Worm (Caenorhabditis elegans): ENCODE measurements around the gene efhc-1.
A peak's percentile ranks its signal among the peaks of the same experiment; 100 is the strongest.

The efhc-1 gene

DNA sequence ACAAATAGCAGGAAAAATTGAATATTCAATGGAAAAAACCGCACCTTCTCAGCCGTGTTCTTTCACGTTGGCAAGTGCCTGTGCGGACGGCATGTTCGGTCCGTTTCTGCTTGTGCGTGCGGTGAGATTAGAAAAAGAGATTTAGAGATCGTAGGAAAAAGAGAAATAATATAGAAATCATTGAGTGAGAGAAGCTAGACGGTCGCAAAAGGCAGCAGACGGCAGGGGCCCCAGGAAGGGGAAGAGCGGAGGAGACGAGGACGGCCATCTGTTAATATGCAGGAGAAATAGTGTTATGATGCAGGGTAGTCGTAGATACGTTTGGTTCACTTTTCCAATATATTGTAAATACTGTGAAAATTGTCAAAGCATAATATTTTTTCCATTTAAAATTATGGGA lies 14.4 kb downstream of the efhc-1 start, which contains the start of gene Y49A10A.2:
Gene Y49A10A.2, minus strand, starts transcription at position 109 of the 400 bp plus-strand sequence.
- TF ChIP-seq unc-55 (GFP tag; optimal IDR thresholded peaks at IDR 0.05) (peak; percentile 52), egl-27 (tag; optimal IDR thresholded peaks at IDR 0.05) (no peak), nhr-11 (tag; optimal IDR thresholded peaks at IDR 0.05) (no peak), mbf-1 (tag; optimal IDR thresholded peaks at IDR 0.05) (no peak), lin-39 (tag; optimal IDR thresholded peaks at IDR 0.05) (no peak), crh-2 (tag; optimal IDR thresholded peaks at IDR 0.05) (no peak), unc-39 (tag; optimal IDR thresholded peaks at IDR 0.05) (no peak), dmd-4 (tag; optimal IDR thresholded peaks at IDR 0.05) (no peak), sma-9 (GFP tag; optimal IDR thresholded peaks at IDR 0.05) (peak; percentile 21), sma-9 (tag; optimal IDR thresholded peaks at IDR 0.05) (no peak), F13H6.1 (tag; optimal IDR thresholded peaks at IDR 0.05) (peak; percentile 40), ceh-16 (tag; optimal IDR thresholded peaks at IDR 0.05) (no peak), lsy-2 (tag; optimal IDR thresholded peaks at IDR 0.05) (no peak), nhr-77 (tag; optimal IDR thresholded peaks at IDR 0.05) (no peak), R02D3.7 (tag; optimal IDR thresholded peaks at IDR 0.05) (no peak), ZK546.5 (tag; optimal IDR thresholded peaks at IDR 0.05) (no peak), aly-2 (tag; optimal IDR thresholded peaks at IDR 0.05) (no peak), C34F6.9 (tag; optimal IDR thresholded peaks at IDR 0.05) (peak; percentile 38), peb-1 (tag; optimal IDR thresholded peaks at IDR 0.05) (peak; percentile 31), Y55F3AM.14 (GFP tag; optimal IDR thresholded peaks at IDR 0.05) (no peak)

- TF ChIP-seq nhr-23 (tag; optimal IDR thresholded peaks at IDR 0.05) (no peak), nhr-10 (tag; optimal IDR thresholded peaks at IDR 0.05) (no peak), zag-1 (tag; optimal IDR thresholded peaks at IDR 0.05) (no peak), nhr-77 (tag; optimal IDR thresholded peaks at IDR 0.05) (no peak), nhr-237 (tag; optimal IDR thresholded peaks at IDR 0.05) (no peak), elt-3 (tag; optimal IDR thresholded peaks at IDR 0.05) (no peak), unc-39 (tag; optimal IDR thresholded peaks at IDR 0.05) (no peak), fos-1 (tag; optimal IDR thresholded peaks at IDR 0.05) (no peak), ztf-1 (GFP tag; conservative IDR thresholded peaks at IDR 0.05) (no peak), ZK546.5 (tag; optimal IDR thresholded peaks at IDR 0.05) (no peak), unc-62 (GFP tag; optimal IDR thresholded peaks at IDR 0.05) (no peak), sma-9 (GFP tag; optimal IDR thresholded peaks at IDR 0.05) (no peak), sma-9 (tag; optimal IDR thresholded peaks at IDR 0.05) (no peak), aly-2 (tag; optimal IDR thresholded peaks at IDR 0.05) (no peak), mdl-1 (tag; optimal IDR thresholded peaks at IDR 0.05) (no peak), sma-3 (GFP tag; optimal IDR thresholded peaks at IDR 0.05) (no peak), C34F6.9 (tag; optimal IDR thresholded peaks at IDR 0.05) (no peak), snpc-4 (tag; optimal IDR thresholded peaks at IDR 0.05) (no peak), lin-39 (tag; optimal IDR thresholded peaks at IDR 0.05) (no peak), alr-1 (tag; optimal IDR thresholded peaks at IDR 0.05) (no peak), elt-1 (tag; optimal IDR thresholded peaks at IDR 0.05) (no peak)
These were observed 15.4 kb downstream of the efhc-1 start for ce11 chrX:10373581-10373980.

- peak; percentile 8 for TF ChIP-seq C34F6.9 (tag; optimal IDR thresholded peaks at IDR 0.05)
- no peak for TF ChIP-seq aly-2 (tag; optimal IDR thresholded peaks at IDR 0.05)
These were observed 18.8 kb downstream of the efhc-1 start for ce11 chrX:10376989-10377388.

DNA sequence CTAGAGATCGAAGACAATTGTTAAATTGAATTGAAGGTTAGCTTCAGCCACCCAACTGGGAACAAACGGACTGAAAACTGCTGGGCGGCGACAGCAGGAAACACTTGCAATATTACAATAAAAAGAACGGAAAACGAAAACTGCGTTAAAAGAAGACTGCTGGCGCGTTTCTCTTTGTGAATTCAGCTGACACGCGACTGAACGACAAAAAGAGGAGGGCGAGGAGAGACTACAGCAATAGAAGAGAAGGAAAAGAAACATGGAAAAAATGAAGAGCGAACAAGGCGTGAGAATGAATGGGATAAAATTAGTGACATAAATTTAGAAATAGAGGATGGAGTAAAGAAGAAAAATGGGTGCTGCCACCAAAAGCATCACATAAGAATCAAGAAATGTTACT lies 19.5 kb downstream of the efhc-1 start:
- TF ChIP-seq ceh-82 (tag; optimal IDR thresholded peaks at IDR 0.05) (peak; percentile 19), lin-13 (GFP tag; optimal IDR thresholded peaks at IDR 0.05) (peak; percentile 91), F13H6.1 (tag; optimal IDR thresholded peaks at IDR 0.05) (peak; percentile 93), lin-11 (tag; optimal IDR thresholded peaks at IDR 0.05) (peak; percentile 71), sem-4 (tag; optimal IDR thresholded peaks at IDR 0.05) (peak; percentile 93), nhr-129 (tag; optimal IDR thresholded peaks at IDR 0.05) (peak; percentile 90), ztf-4 (tag; optimal IDR thresholded peaks at IDR 0.05) (peak; percentile 87), nhr-237 (tag; optimal IDR thresholded peaks at IDR 0.05) (peak; percentile 31), sma-3 (GFP tag; optimal IDR thresholded peaks at IDR 0.05) (peak; percentile 90), crh-2 (tag; optimal IDR thresholded peaks at IDR 0.05) (peak; percentile 97), nhr-23 (tag; optimal IDR thresholded peaks at IDR 0.05) (no peak), fos-1 (tag; optimal IDR thresholded peaks at IDR 0.05) (peak; percentile 86), blmp-1 (tag; optimal IDR thresholded peaks at IDR 0.05; ENCODE audit: insufficient read depth) (peak; percentile 52), gmeb-1 (tag; optimal IDR thresholded peaks at IDR 0.05) (peak; percentile 85), nhr-77 (tag; optimal IDR thresholded peaks at IDR 0.05) (peak; percentile 20), zag-1 (tag; optimal IDR thresholded peaks at IDR 0.05) (peak; percentile 49), lin-39 (tag; optimal IDR thresholded peaks at IDR 0.05) (no peak), mdl-1 (tag; optimal IDR thresholded peaks at IDR 0.05) (peak in 1 of 2 experiments; percentile 90), egl-27 (tag; optimal IDR thresholded peaks at IDR 0.05) (peak; percentile 88), aly-2 (tag; optimal IDR thresholded peaks at IDR 0.05) (no peak), lsy-2 (tag; optimal IDR thresholded peaks at IDR 0.05) (peak; percentile 78 to 94), nhr-21 (tag; optimal IDR thresholded peaks at IDR 0.05) (peak; percentile 91), unc-55 (GFP tag; optimal IDR thresholded peaks at IDR 0.05) (peak; percentile 56), ztf-1 (GFP tag; conservative IDR thresholded peaks at IDR 0.05) (no peak), ama-1 (optimal IDR thresholded peaks at IDR 0.05) (peak; percentile 28), mbf-1 (tag; optimal IDR thresholded peaks at IDR 0.05) (no peak), sma-9 (GFP tag; optimal IDR thresholded peaks at IDR 0.05) (peak; percentile 96), sma-9 (tag; optimal IDR thresholded peaks at IDR 0.05) (no peak), C34F6.9 (tag; optimal IDR thresholded peaks at IDR 0.05) (peak; percentile 94), R02D3.7 (tag; optimal IDR thresholded peaks at IDR 0.05) (no peak), unc-62 (GFP tag; optimal IDR thresholded peaks at IDR 0.05) (peak; percentile 76), peb-1 (tag; optimal IDR thresholded peaks at IDR 0.05) (no peak), nhr-6 (tag; optimal IDR thresholded peaks at IDR 0.05) (peak; percentile 90), ZK546.5 (tag; optimal IDR thresholded peaks at IDR 0.05) (no peak)

All from whole organism, L2 larva.